Fruit fly (Drosophila melanogaster) whole organism, adult: Measurements from ENCODE around the gene CG3690.

Experiments
- CG11617 ChIP-seq: fragments of 200-800 bp; sonication (Bioruptor generic); optimal IDR thresholded peaks from 2 replicates; lab custom pipeline; 2017; ENCODE audit warnings: mild to moderate bottlenecking, missing biosample characterization, missing genetic modification reagents, missing genetic modification characterization
- CG12768 ChIP-seq: fragments of 200-800 bp; sonication (Bioruptor generic); optimal IDR thresholded peaks from 2 replicates; lab custom pipeline; 2017; ENCODE audit warnings: missing biosample characterization, missing genetic modification characterization, mild to moderate bottlenecking, moderate library complexity, missing genetic modification reagents
- CG14711 ChIP-seq: fragments of 200-800 bp; sonication (Bioruptor generic); optimal IDR thresholded peaks from 2 replicates; lab custom pipeline; 2018; ENCODE audit warnings: missing biosample characterization, mild to moderate bottlenecking, missing genetic modification characterization, moderate library complexity
- CG1620 ChIP-seq: fragments of 200-800 bp; sonication (Bioruptor generic); optimal IDR thresholded peaks from 2 replicates; lab custom pipeline; 2016; ENCODE audit warnings: missing biosample characterization, missing genetic modification characterization
- CG33017 ChIP-seq: fragments of 200-800 bp; sonication (Bioruptor generic); optimal IDR thresholded peaks from 2 replicates; lab custom pipeline; 2018; ENCODE audit warnings: missing biosample characterization, mild to moderate bottlenecking, missing genetic modification characterization, moderate library complexity
- CG5204 ChIP-seq: fragments of 200-800 bp; sonication (Bioruptor generic); optimal IDR thresholded peaks from 2 replicates; lab custom pipeline; 2016; ENCODE audit warnings: missing biosample characterization, missing genetic modification characterization
- CG7045 ChIP-seq: fragments of 200-800 bp; sonication (Bioruptor generic); optimal IDR thresholded peaks from 2 replicates; lab custom pipeline; 2017; ENCODE audit warnings: missing biosample characterization, mild to moderate bottlenecking, missing genetic modification characterization
- CG7101 ChIP-seq: fragments of 200-800 bp; sonication (Bioruptor generic); optimal IDR thresholded peaks from 2 replicates; lab custom pipeline; 2018; ENCODE audit warnings: missing biosample characterization, mild to moderate bottlenecking, missing genetic modification characterization, moderate library complexity
- Clk ChIP-seq: fragments of 200-800 bp; sonication (Bioruptor generic); optimal IDR thresholded peaks from 2 replicates; lab custom pipeline; 2017; ENCODE audit warnings: missing biosample characterization, missing genetic modification characterization
- Crg-1 ChIP-seq: fragments of 200-800 bp; sonication (Bioruptor generic); optimal IDR thresholded peaks from 2 replicates; lab custom pipeline; 2016; ENCODE audit warnings: missing biosample characterization, missing genetic modification characterization
- Hr96 ChIP-seq: fragments of 200-800 bp; sonication (Bioruptor generic); optimal IDR thresholded peaks from 2 replicates; lab custom pipeline; 2016; ENCODE audit warnings: missing biosample characterization, missing genetic modification characterization
- Mnt ChIP-seq: fragments of 200-800 bp; sonication (Bioruptor generic); optimal IDR thresholded peaks from 2 replicates; lab custom pipeline; 2016; ENCODE audit warnings: missing biosample characterization, mild to moderate bottlenecking, missing genetic modification characterization
- bab1 ChIP-seq: fragments of 200-800 bp; sonication (Bioruptor generic); optimal IDR thresholded peaks from 3 replicates; lab custom pipeline; 2019; ENCODE audit warnings: missing biosample characterization, mild to moderate bottlenecking, missing genetic modification characterization, moderate library complexity
- cic ChIP-seq: fragments of 200-800 bp; sonication (Bioruptor generic); optimal IDR thresholded peaks from 2 replicates; lab custom pipeline; 2017; ENCODE audit warnings: missing biosample characterization, mild to moderate bottlenecking, missing genetic modification characterization, moderate library complexity
- cnc ChIP-seq, 2 experiments: fragments of >200 bp; optimal IDR thresholded peaks; 2 replicates each; lab custom pipeline; 2017
- kay ChIP-seq: fragments of 200-800 bp; sonication (Bioruptor generic); peaks from one replicate; lab custom pipeline; 2016; ENCODE audit warnings: missing biosample characterization, missing genetic modification characterization, borderline replicate concordance
- ovo ChIP-seq: fragments of 200-800 bp; sonication (Bioruptor generic); optimal IDR thresholded peaks from 2 replicates; lab custom pipeline; 2016; ENCODE audit warnings: missing biosample characterization, missing genetic modification characterization
- pad ChIP-seq: fragments of 200-800 bp; sonication (Bioruptor generic); optimal IDR thresholded peaks from 3 replicates; lab custom pipeline; 2017; ENCODE audit warnings: missing biosample characterization, missing genetic modification characterization, mild to moderate bottlenecking, moderate library complexity, missing genetic modification reagents
- tj ChIP-seq: fragments of 200-800 bp; sonication (Bioruptor generic); optimal IDR thresholded peaks from 3 replicates; lab custom pipeline; 2017; ENCODE audit warnings: missing biosample characterization, mild to moderate bottlenecking, missing genetic modification characterization, moderate library complexity
- toe ChIP-seq: fragments of 200-800 bp; sonication (Bioruptor generic); optimal IDR thresholded peaks from 2 replicates; lab custom pipeline; 2016; ENCODE audit warnings: missing biosample characterization, missing genetic modification characterization

CG3690 gene

DNA sequence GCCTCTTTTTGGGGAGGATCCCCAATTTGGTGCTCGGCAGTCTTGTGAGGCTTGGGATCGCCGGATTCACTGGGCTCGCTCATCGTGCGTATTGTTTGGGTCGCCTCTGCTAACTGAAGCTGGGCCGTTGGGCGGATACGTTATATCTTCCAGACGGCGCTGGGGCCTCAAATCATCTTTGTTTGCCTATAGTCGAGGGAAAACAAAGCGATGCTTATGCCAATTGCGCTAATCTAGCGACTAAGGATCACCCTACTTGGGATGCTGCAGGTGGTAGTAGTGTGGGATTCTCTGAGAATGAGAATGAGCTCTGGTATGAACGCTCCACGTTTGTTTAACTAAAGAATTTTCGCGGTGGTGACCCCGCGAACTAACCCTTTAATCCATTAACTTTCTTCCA is at the start of gene CG3690:
CG3690 (minus strand) TSS at position 101 of the 400 bp plus-strand sequence.
- TF ChIP-seq Crg-1 (GFP tag; lab: Kevin White, UChicago), result no peak
- TF ChIP-seq CG1620 (GFP tag; lab: Kevin White, UChicago), result no peak
- TF ChIP-seq cic (GFP tag; lab: Kevin White, UChicago), result no peak
- TF ChIP-seq pad (GFP tag; lab: Kevin White, UChicago), result no peak
- TF ChIP-seq bab1 (GFP tag; lab: Kevin White, UChicago), result no peak
- TF ChIP-seq CG12768, result no peak
- no peak for TF ChIP-seq CG14711 (tag; lab: Kevin White, UChicago)
- TF ChIP-seq Hr96 (GFP tag; lab: Kevin White, UChicago), result no peak
- TF ChIP-seq CG33017 (tag; lab: Kevin White, UChicago), result no peak
- no peak for TF ChIP-seq toe
- TF ChIP-seq cnc (optimal IDR thresholded peaks at IDR 0.05; lab: Kevin White, UChicago), result no peak
- no peak for TF ChIP-seq Mnt (GFP tag; lab: Kevin White, UChicago)
- TF ChIP-seq Clk (GFP tag; lab: Kevin White, UChicago), result no peak
- TF ChIP-seq CG11617 (GFP tag; lab: Kevin White, UChicago), result no peak
- TF ChIP-seq ovo (GFP tag; lab: Kevin White, UChicago), result no peak
- no peak for TF ChIP-seq tj (GFP tag; lab: Kevin White, UChicago)
- no peak for TF ChIP-seq CG7045 (GFP tag; lab: Kevin White, UChicago)
- no peak for TF ChIP-seq kay (GFP tag; lab: Kevin White, UChicago)

DNA sequence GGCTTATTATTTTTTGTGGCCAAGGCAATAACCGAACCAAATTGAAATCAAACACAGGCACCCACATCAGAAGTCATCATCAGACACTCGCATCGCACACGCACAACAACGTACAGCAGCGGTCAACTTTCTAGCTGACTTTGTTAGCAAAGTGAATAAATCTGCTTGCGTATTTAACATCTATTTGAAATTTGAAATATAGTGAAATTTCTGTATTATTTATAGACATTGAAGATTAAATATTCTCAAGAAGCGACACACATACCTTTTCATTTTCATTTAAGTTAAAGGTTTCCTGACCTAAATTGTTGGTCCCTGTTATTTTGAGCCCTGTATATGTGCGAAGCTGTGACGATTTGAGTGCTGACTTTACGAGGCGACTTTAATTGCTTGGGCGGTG is 47.2 kb upstream of the CG3690 start:
- TF ChIP-seq bab1 (GFP tag; lab: Kevin White, UChicago) (no peak), CG5204 (GFP tag; lab: Kevin White, UChicago) (no peak), CG14711 (tag; lab: Kevin White, UChicago) (no peak), cnc (optimal IDR thresholded peaks at IDR 0.05; lab: Kevin White, UChicago) (no peak), CG1620 (GFP tag; lab: Kevin White, UChicago) (no peak), CG7101 (no peak), toe (no peak), tj (GFP tag; lab: Kevin White, UChicago) (no peak), ovo (GFP tag; lab: Kevin White, UChicago) (no peak), CG11617 (GFP tag; lab: Kevin White, UChicago) (no peak)

DNA sequence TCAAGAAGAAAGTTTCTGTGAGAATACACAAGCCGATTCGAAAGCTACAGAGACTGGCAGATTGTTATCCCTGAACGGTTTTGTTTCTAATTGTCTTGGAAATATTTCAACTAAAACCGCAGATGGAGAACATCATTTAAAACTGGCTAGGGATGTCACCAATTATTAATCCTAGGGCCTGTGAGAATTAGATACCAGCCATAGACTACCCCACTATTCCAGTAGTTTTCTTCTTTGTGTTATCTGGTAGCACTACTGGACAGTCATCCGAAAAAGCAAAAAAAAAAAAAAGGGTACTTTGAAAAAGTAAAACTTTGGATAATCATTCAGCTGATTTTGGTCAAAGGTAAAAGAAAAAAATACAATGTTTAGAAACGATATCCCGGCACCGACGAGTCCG is 38.5 kb upstream of the CG3690 start, which contains the start of gene CG18823:
CG18823 (plus strand) TSS at position 301 of the 400 bp plus-strand sequence.
- TF ChIP-seq Hr96 (GFP tag; lab: Kevin White, UChicago) (no peak), toe (no peak), kay (GFP tag; lab: Kevin White, UChicago) (no peak), Crg-1 (GFP tag; lab: Kevin White, UChicago) (no peak), CG12768 (no peak), CG5204 (GFP tag; lab: Kevin White, UChicago) (no peak), CG33017 (tag; lab: Kevin White, UChicago) (no peak)

DNA sequence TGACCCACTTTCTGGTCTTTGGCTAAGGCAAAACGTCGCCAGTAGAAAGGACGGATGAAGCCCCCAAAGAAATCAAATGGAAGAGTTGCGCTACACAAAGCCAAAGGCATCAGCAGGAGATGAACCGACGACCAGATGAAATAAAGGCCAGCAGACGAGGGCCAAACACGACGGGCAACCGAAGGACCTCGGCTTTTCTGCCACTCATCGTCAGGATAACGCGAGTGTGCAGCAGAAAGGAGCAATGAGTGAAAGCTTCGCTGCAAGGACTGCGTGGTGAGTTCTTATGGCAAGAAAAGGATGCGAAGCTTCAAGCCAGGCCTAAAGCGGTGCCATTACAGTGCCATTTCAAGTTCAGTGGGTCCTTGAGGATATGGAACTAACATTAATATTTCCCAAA is 34.2 kb upstream of the CG3690 start:
- TF ChIP-seq CG5204 (GFP tag; lab: Kevin White, UChicago), result no peak
- TF ChIP-seq pad (GFP tag; lab: Kevin White, UChicago), result peak; percentile 46

DNA sequence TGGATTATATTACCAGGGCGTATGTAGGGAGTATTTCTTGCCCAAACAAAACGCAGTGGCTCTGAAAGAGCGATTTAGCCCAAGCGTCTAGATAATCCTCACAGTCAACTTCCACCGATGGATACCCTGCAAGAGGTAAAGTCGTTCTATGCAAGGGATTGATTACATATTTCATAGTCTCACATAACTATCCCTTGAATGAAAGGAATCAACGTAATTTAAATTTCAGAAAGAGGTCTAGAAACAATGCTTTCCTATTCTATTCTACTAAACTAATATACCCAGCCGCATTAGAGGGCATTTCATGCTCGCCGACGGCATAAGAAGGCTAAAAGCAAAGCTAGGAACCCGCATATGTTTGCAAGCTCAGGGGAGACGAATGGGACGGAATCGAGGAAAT is 15.1 kb upstream of the CG3690 start:
- TF ChIP-seq CG11617 (GFP tag; lab: Kevin White, UChicago) (no peak), CG7101 (no peak), CG33017 (tag; lab: Kevin White, UChicago) (no peak), cic (GFP tag; lab: Kevin White, UChicago) (no peak), tj (GFP tag; lab: Kevin White, UChicago) (no peak), bab1 (GFP tag; lab: Kevin White, UChicago) (no peak)

DNA sequence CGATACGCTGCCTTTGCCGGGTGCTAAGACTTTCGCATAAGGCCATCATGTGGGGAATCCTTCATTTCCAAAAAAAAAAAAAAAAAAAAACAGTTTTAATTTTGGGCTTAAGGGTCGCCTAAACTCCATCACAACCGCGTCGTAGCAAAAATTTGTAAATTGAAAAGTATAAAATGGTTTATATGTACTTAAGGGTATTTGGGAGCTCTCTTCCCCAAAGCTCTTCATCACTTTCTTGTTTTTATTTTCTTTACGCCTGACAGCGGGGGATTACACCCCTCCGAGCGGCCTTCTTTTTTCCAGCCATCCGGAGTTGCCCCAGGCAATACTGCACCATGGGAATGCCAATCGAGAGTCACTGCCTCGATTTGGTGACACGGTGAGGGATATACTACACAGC is 12.3 kb upstream of the CG3690 start:
- no peak for TF ChIP-seq CG7045 (GFP tag; lab: Kevin White, UChicago)
- no peak for TF ChIP-seq kay (GFP tag; lab: Kevin White, UChicago)
- TF ChIP-seq CG14711 (tag; lab: Kevin White, UChicago), result no peak

DNA sequence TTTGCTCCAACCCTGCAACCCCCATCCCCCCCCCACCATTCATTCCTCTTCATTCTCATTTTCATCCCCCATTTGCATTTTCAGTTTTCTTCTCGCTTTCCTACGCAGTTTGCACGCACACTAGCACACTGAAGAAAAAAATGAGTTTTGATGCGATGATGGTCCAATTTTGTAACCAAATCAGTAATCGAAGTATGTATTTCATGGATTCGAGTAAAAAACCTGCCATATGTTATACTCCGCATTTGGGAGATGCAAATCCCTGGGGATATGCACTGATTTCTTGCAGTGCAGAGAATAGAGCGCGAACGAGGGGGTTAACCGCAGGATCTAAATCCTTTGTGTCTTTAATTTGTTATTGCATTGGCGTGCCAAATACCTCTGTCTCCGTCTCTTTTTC is 4.2 kb upstream of the CG3690 start:
- TF ChIP-seq toe, result no peak
- TF ChIP-seq kay (GFP tag; lab: Kevin White, UChicago), result no peak
- TF ChIP-seq CG11617 (GFP tag; lab: Kevin White, UChicago), result no peak
- no peak for TF ChIP-seq cic (GFP tag; lab: Kevin White, UChicago)
- no peak for TF ChIP-seq CG7101
- TF ChIP-seq Clk (GFP tag; lab: Kevin White, UChicago), result no peak
- no peak for TF ChIP-seq ovo (GFP tag; lab: Kevin White, UChicago)
- no peak for TF ChIP-seq bab1 (GFP tag; lab: Kevin White, UChicago)
- no peak for TF ChIP-seq CG33017 (tag; lab: Kevin White, UChicago)
- TF ChIP-seq CG5204 (GFP tag; lab: Kevin White, UChicago), result no peak
